Fruit fly (Drosophila melanogaster) whole organism, embryonic: ENCODE measurements around the gene CG32767.

Source experiments
- Adf1 ChIP-seq: fragments of 200-800 bp; sonication (Bioruptor generic); IDR thresholded peaks from 2 replicates; pipeline ENCODE4 v1.3.6; 2022; ENCODE audit warnings: missing biosample characterization, missing genetic modification characterization
- Bteb2 ChIP-seq: fragments of 200-800 bp; sonication (Bioruptor generic); optimal IDR thresholded peaks from 2 replicates; lab custom pipeline; 2016; ENCODE audit warnings: missing biosample characterization, missing genetic modification characterization
- CG11456 ChIP-seq: fragments of 200-800 bp; sonication (Bioruptor generic); IDR thresholded peaks from 3 replicates; pipeline ENCODE4 v1.3.6; 2022; ENCODE audit warnings: missing biosample characterization, missing genetic modification characterization
- CG11560 ChIP-seq: fragments of 200-800 bp; sonication (Bioruptor generic); IDR thresholded peaks from 3 replicates; pipeline ENCODE4 v1.3.6; 2022; ENCODE audit warnings: missing biosample characterization, missing genetic modification characterization
- CG12155 ChIP-seq: fragments of 200-800 bp; sonication (Bioruptor generic); optimal IDR thresholded peaks from 3 replicates; lab custom pipeline; 2016; ENCODE audit warnings: missing biosample characterization, missing genetic modification characterization
- CG13894 ChIP-seq: fragments of 200-800 bp; sonication (Bioruptor generic); optimal IDR thresholded peaks from 3 replicates; lab custom pipeline; 2018; ENCODE audit warnings: missing biosample characterization, mild to moderate bottlenecking, missing genetic modification characterization, moderate library complexity
- CG15601 ChIP-seq: fragments of 200-800 bp; sonication (Bioruptor generic); optimal IDR thresholded peaks from 3 replicates; lab custom pipeline; 2019; ENCODE audit warnings: missing biosample characterization, mild to moderate bottlenecking, missing genetic modification characterization, moderate library complexity
- CG1602 ChIP-seq: fragments of 200-800 bp; sonication (Bioruptor generic); optimal IDR thresholded peaks from 3 replicates; lab custom pipeline; 2016; ENCODE audit warnings: missing biosample characterization, missing genetic modification characterization
- CG1603 ChIP-seq: fragments of 200-800 bp; sonication (Bioruptor generic); optimal IDR thresholded peaks from 2 replicates; lab custom pipeline; 2019; ENCODE audit warnings: missing biosample characterization, mild to moderate bottlenecking, missing genetic modification characterization, moderate library complexity
- CG16813 ChIP-seq: fragments of 200-800 bp; sonication (Bioruptor generic); IDR thresholded peaks from 3 replicates; pipeline ENCODE4 v1.3.6; 2022; ENCODE audit warnings: missing biosample characterization, missing genetic modification characterization; ENCODE audit not compliant: partially characterized antibody
- CG2129 ChIP-seq: fragments of 200-800 bp; sonication (Bioruptor generic); IDR thresholded peaks from 2 replicates; pipeline ENCODE4 v1.3.6; 2022; ENCODE audit warnings: missing biosample characterization, missing genetic modification characterization; ENCODE audit not compliant: partially characterized antibody
- CG4617 ChIP-seq: fragments of 200-800 bp; sonication (Bioruptor generic); optimal IDR thresholded peaks from 3 replicates; lab custom pipeline; 2016; ENCODE audit warnings: missing biosample characterization, missing genetic modification characterization, borderline replicate concordance
- CG7987 ChIP-seq: fragments of 200-800 bp; sonication (Bioruptor generic); optimal IDR thresholded peaks from 2 replicates; lab custom pipeline; 2018; ENCODE audit warnings: missing biosample characterization, mild to moderate bottlenecking, missing genetic modification characterization, moderate library complexity
- CG9437 ChIP-seq: fragments of 200-800 bp; sonication (Bioruptor generic); optimal IDR thresholded peaks from 2 replicates; lab custom pipeline; 2018; ENCODE audit warnings: missing biosample characterization, mild to moderate bottlenecking, missing genetic modification characterization
- CG9727 ChIP-seq: fragments of 200-800 bp; sonication (Bioruptor generic); optimal IDR thresholded peaks from 3 replicates; lab custom pipeline; 2017; ENCODE audit warnings: missing biosample characterization, mild to moderate bottlenecking, missing genetic modification characterization
- CTCF ChIP-seq: fragments of 200-800 bp; sonication (Bioruptor generic); optimal IDR thresholded peaks from 2 replicates; lab custom pipeline; 2017; ENCODE audit warnings: missing biosample characterization, mild to moderate bottlenecking, missing genetic modification characterization, moderate library complexity
- CoRest ChIP-seq: fragments of 200-800 bp; sonication (Bioruptor generic); optimal IDR thresholded peaks from 3 replicates; lab custom pipeline; 2018; ENCODE audit warnings: missing biosample characterization, mild to moderate bottlenecking, missing genetic modification characterization, moderate library complexity
- Fer3 ChIP-seq: fragments of 200-800 bp; sonication (Bioruptor generic); optimal IDR thresholded peaks from 2 replicates; lab custom pipeline; 2018; ENCODE audit warnings: missing biosample characterization, mild to moderate bottlenecking, missing genetic modification characterization, moderate library complexity
- Lim3 ChIP-seq: fragments of 200-800 bp; sonication (Bioruptor generic); IDR thresholded peaks from 2 replicates; pipeline ENCODE4 v1.3.6; 2022; ENCODE audit warnings: missing biosample characterization, missing genetic modification characterization
- Pdp1 ChIP-seq, 2 experiments: fragments of 200-800 bp; sonication (Bioruptor generic); optimal IDR thresholded peaks; 3 replicates each; lab custom pipeline; 2016; ENCODE audit warnings: missing biosample characterization in 2 of 2, missing genetic modification characterization in 2 of 2, mild to moderate bottlenecking in 1 of 2, moderate library complexity in 1 of 2
- Rx ChIP-seq: fragments of 200-800 bp; sonication (Bioruptor generic); IDR thresholded peaks from 2 replicates; pipeline ENCODE4 v1.3.6; 2022; ENCODE audit warnings: missing biosample characterization, missing genetic modification characterization
- Sox102F ChIP-seq: fragments of 200-800 bp; sonication (Bioruptor generic); optimal IDR thresholded peaks from 2 replicates; lab custom pipeline; 2018; ENCODE audit warnings: missing biosample characterization, mild to moderate bottlenecking, missing genetic modification characterization, moderate library complexity
- Stat92E ChIP-seq, 3 experiments: fragments of >200 bp in 2 of 3; fragments of 200-800 bp in 1 of 3; sonication (Bioruptor generic) in 1 of 3; optimal IDR thresholded peaks; 2 replicates each; lab custom pipeline; 2017 to 2019; ENCODE audit warnings: missing biosample characterization in 3 of 3, missing genetic modification characterization in 3 of 3, mild to moderate bottlenecking in 1 of 3, moderate library complexity in 1 of 3
- Xbp1 ChIP-seq: fragments of 200-800 bp; sonication (Bioruptor generic); optimal IDR thresholded peaks from 3 replicates; lab custom pipeline; 2016; ENCODE audit warnings: missing biosample characterization, mild to moderate bottlenecking, missing genetic modification characterization
- cas ChIP-seq: fragments of 200-800 bp; sonication (Bioruptor generic); IDR thresholded peaks from 2 replicates; pipeline ENCODE4 v1.3.6; 2022; ENCODE audit warnings: missing biosample characterization, missing genetic modification characterization
- cg ChIP-seq: fragments of 200-800 bp; sonication (Bioruptor generic); optimal IDR thresholded peaks from 3 replicates; lab custom pipeline; 2019; ENCODE audit warnings: missing biosample characterization, mild to moderate bottlenecking, missing genetic modification characterization, moderate library complexity
- crol ChIP-seq: fragments of 200-800 bp; sonication (Bioruptor generic); IDR thresholded peaks from 2 replicates; pipeline ENCODE4 v1.3.6; 2022; ENCODE audit warnings: missing biosample characterization, missing genetic modification characterization
- dmrt99B ChIP-seq: fragments of 200-800 bp; sonication (Bioruptor generic); optimal IDR thresholded peaks from 2 replicates; lab custom pipeline; 2018; ENCODE audit warnings: missing biosample characterization, mild to moderate bottlenecking, missing genetic modification characterization, moderate library complexity
- dysf ChIP-seq: fragments of 200-800 bp; sonication (Bioruptor generic); IDR thresholded peaks from 3 replicates; pipeline ENCODE4 v1.3.6; 2022; ENCODE audit warnings: missing biosample characterization, missing genetic modification characterization
- eve ChIP-seq, 2 experiments: fragments of >200 bp; optimal IDR thresholded peaks; 2 replicates each; lab custom pipeline; 2017; ENCODE audit warnings: missing biosample characterization in 2 of 2, missing genetic modification characterization in 2 of 2
- ewg ChIP-seq: fragments of 200-800 bp; sonication (Bioruptor generic); optimal IDR thresholded peaks from 3 replicates; lab custom pipeline; 2017; ENCODE audit warnings: mild to moderate bottlenecking, missing biosample characterization, missing genetic modification reagents, missing genetic modification characterization
- grn ChIP-seq: fragments of 200-800 bp; sonication (Bioruptor generic); optimal IDR thresholded peaks from 3 replicates; lab custom pipeline; 2017; ENCODE audit warnings: missing biosample characterization, missing genetic modification characterization
- hb ChIP-seq: fragments of 200-800 bp; sonication (Bioruptor generic); IDR thresholded peaks from 3 replicates; pipeline ENCODE4 v1.3.6; 2022; ENCODE audit warnings: missing biosample characterization, missing genetic modification characterization; ENCODE audit not compliant: partially characterized antibody
- ind ChIP-seq: fragments of 200-800 bp; sonication (Bioruptor generic); optimal IDR thresholded peaks from 3 replicates; lab custom pipeline; 2016; ENCODE audit warnings: missing biosample characterization, missing genetic modification characterization
- kni ChIP-seq: fragments of 200-800 bp; sonication (Bioruptor generic); optimal IDR thresholded peaks from 3 replicates; lab custom pipeline; 2017; ENCODE audit warnings: mild to moderate bottlenecking, missing biosample characterization, missing genetic modification reagents, missing genetic modification characterization
- pho ChIP-seq: fragments of 200-800 bp; sonication (Bioruptor generic); optimal IDR thresholded peaks from 2 replicates; lab custom pipeline; 2016; ENCODE audit warnings: missing biosample characterization, missing genetic modification characterization
- run ChIP-seq: fragments of 200-800 bp; sonication (Bioruptor generic); optimal IDR thresholded peaks from 3 replicates; lab custom pipeline; 2018; ENCODE audit warnings: missing biosample characterization, mild to moderate bottlenecking, missing genetic modification characterization
- slp2 ChIP-seq: fragments of 200-800 bp; sonication (Bioruptor generic); optimal IDR thresholded peaks from 2 replicates; lab custom pipeline; 2016; ENCODE audit warnings: missing biosample characterization, missing genetic modification characterization
- sqz ChIP-seq: fragments of 200-800 bp; sonication (Bioruptor generic); optimal IDR thresholded peaks from 3 replicates; lab custom pipeline; 2018; ENCODE audit warnings: missing biosample characterization, mild to moderate bottlenecking, missing genetic modification characterization
- stwl ChIP-seq: fragments of 200-800 bp; sonication (Bioruptor generic); optimal IDR thresholded peaks from 3 replicates; lab custom pipeline; 2018; ENCODE audit warnings: missing biosample characterization, mild to moderate bottlenecking, missing genetic modification characterization, moderate library complexity
- tin ChIP-seq: fragments of 200-800 bp; sonication (Bioruptor generic); optimal IDR thresholded peaks from 3 replicates; lab custom pipeline; 2016; ENCODE audit warnings: missing biosample characterization, missing genetic modification characterization
- trh ChIP-seq: fragments of 200-800 bp; sonication (Bioruptor generic); optimal IDR thresholded peaks from 2 replicates; lab custom pipeline; 2016; ENCODE audit warnings: missing biosample characterization, missing genetic modification characterization
- vnd ChIP-seq: fragments of 200-800 bp; sonication (Bioruptor generic); IDR thresholded peaks from 3 replicates; pipeline ENCODE4 v1.3.6; 2022; ENCODE audit warnings: missing biosample characterization, missing genetic modification characterization; ENCODE audit not compliant: partially characterized antibody
- wek ChIP-seq: fragments of 200-800 bp; sonication (Bioruptor generic); optimal IDR thresholded peaks from 3 replicates; lab custom pipeline; 2018; ENCODE audit warnings: missing biosample characterization, mild to moderate bottlenecking, missing genetic modification characterization, moderate library complexity

CG32767 gene

dm6 chrX:5091757-5092348, 7.3 kb upstream of the CG32767 start (continued):
- TF ChIP-seq Xbp1, result peak; percentile 32
- TF ChIP-seq CG15601 (tag; lab: Kevin White, UChicago), result peak; percentile 57
- peak in 1 of 2 experiments; percentile 37 for TF ChIP-seq eve (GFP tag; optimal IDR thresholded peaks at IDR 0.05; lab: Kevin White, UChicago)
- no peak for TF ChIP-seq dmrt99B
- peak; percentile 27 for TF ChIP-seq grn (GFP tag; lab: Kevin White, UChicago)
- TF ChIP-seq cg (GFP tag; lab: Kevin White, UChicago), result peak; percentile 25
- no peak for TF ChIP-seq CG9727 (GFP tag; lab: Kevin White, UChicago)

DNA sequence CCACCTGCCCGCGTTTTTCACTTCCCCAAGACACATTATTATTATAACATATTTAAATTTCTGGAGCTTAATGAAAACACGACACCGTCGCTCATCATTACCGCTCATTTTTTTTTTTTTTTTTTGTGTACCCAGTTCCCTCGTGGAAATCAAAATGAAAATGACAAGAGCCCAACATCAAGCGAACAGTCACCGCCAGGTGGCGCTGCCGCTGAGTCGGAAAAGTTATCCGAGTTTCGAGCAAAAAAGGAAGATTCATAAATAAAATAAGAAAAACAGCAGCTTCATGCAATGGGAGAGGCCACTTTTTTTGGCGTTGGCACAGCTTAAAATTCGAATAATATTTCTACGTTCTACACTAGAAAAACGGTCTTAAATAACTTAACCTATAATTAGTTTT, 6.6 kb upstream of the CG32767 start:
- no peak for TF ChIP-seq slp2
- no peak for TF ChIP-seq Adf1
- no peak for TF ChIP-seq CG1602 (GFP tag; lab: Kevin White, UChicago)
- no peak for TF ChIP-seq CG11560 (tag; lab: Robert Waterston, UW)
- no peak for TF ChIP-seq Bteb2 (GFP tag; lab: Kevin White, UChicago)
- TF ChIP-seq run, result no peak
- 0 out of 2 replicates have a peak, but pooled peaks have one; percentile 0 for TF ChIP-seq crol (GFP tag; lab: Robert Waterston, UW)
- TF ChIP-seq hb, result no peak
- TF ChIP-seq ewg (GFP tag; lab: Kevin White, UChicago), result no peak
- no peak for TF ChIP-seq vnd (GFP tag; lab: Robert Waterston, UW)
- no peak for TF ChIP-seq pho (GFP tag; lab: Kevin White, UChicago)
- no peak for TF ChIP-seq CoRest
- peak; percentile 87 for TF ChIP-seq CTCF (GFP tag; lab: Kevin White, UChicago)
- TF ChIP-seq sqz (GFP tag; lab: Kevin White, UChicago), result peak; percentile 18
- TF ChIP-seq wek (GFP tag; lab: Kevin White, UChicago), result no peak
- no peak for TF ChIP-seq CG1603 (tag; lab: Kevin White, UChicago)
- TF ChIP-seq dysf (GFP tag; lab: Robert Waterston, UW), result no peak
- TF ChIP-seq ind (GFP tag; lab: Kevin White, UChicago), result no peak
- TF ChIP-seq stwl (tag; lab: Kevin White, UChicago), result peak; percentile 7

dm6 chrX:5087748-5088147, 3.2 kb upstream of the CG32767 start:
- no peak for TF ChIP-seq CG2129 (GFP tag; lab: Robert Waterston, UW)
- peak in 1 of 2 experiments; percentile 70 for TF ChIP-seq Pdp1 (GFP tag; optimal IDR thresholded peaks at IDR 0.05; lab: Kevin White, UChicago)
- peak; percentile 72 for TF ChIP-seq CG9437
- peak; percentile 39 for TF ChIP-seq kni (GFP tag; lab: Kevin White, UChicago)
- TF ChIP-seq, all 482 proteins: peak for 3

DNA sequence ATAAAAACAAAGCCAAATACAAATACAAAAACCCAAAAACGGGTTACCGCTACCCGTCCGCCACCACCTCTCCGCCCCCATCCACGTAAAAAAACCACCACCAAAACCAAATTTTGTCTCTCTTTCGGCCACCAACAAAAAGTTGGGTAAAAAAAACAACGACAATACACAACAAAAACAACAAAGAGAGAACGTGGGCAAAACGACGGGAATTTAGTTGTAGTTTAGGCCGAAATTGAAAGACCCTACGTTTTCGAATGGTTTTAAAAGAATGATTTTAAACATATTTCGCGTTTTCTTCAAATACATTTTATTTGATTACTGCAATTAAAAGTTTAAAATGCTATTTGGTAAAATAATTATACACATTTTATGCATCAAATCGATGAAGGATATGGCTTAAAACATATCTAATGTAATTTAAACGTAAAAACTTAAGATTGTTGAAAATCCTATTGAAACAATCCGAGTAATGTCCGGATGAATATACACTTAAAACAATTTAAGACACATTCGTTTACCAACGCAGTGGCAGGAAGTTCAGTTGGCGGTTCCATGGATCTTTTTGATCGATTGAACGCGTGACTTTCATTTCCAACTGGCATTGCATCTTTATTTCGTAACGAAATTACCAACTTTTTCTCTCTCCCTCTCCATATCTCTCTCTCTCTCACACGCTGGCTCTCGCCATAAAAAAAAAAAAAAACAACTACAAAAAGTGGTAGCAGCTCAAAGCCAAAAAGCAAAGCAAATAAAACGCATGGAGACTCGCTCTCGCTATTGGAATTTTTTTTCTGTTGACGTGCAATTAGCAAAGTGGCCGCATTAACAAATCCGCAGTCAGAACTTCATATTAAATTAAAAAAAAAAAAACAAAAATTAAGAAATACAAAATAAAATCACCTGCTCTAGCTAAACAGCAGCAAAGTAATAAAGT, 2.4 kb upstream of the CG32767 start:
- peak; percentile 47 for TF ChIP-seq CG1603 (tag; lab: Kevin White, UChicago)
- TF ChIP-seq cas (GFP tag; lab: Robert Waterston, UW), result no peak
- TF ChIP-seq CG4617 (GFP tag; lab: Kevin White, UChicago), result no peak
- no peak for TF ChIP-seq CG16813 (GFP tag; lab: Robert Waterston, UW)
- peak; percentile 37 for TF ChIP-seq tin
- no peak for TF ChIP-seq trh (GFP tag; lab: Kevin White, UChicago)
- peak; percentile 43 for TF ChIP-seq CG12155
- TF ChIP-seq Sox102F, result peak; percentile 70
- peak; percentile 43 for TF ChIP-seq Fer3
- TF ChIP-seq Lim3 (GFP tag; lab: Robert Waterston, UW), result no peak
- no peak for TF ChIP-seq CG11456 (GFP tag; lab: Robert Waterston, UW)
- TF ChIP-seq Rx (GFP tag; lab: Robert Waterston, UW), result 0 out of 2 replicates have a peak, but pooled peaks have one; percentile 12
- TF ChIP-seq Stat92E (GFP tag; optimal IDR thresholded peaks at IDR 0.05; lab: Kevin White, UChicago), result no peak
- TF ChIP-seq CG13894, result no peak
- TF ChIP-seq CG7987 (GFP tag; lab: Kevin White, UChicago), result no peak
